Worm (Caenorhabditis elegans) whole organism, L3 larva: ENCODE results near the gene gtf-2F2.

Experiments used
- ama-1 ChIP-seq: fragments of 150-350 bp; optimal IDR thresholded peaks from 2 replicates; lab custom pipeline; 2018
- egl-27 ChIP-seq: sonication (generic microtip); optimal IDR thresholded peaks from 4 replicates; lab custom pipeline; 2017; ENCODE audit warnings: missing biosample characterization, missing genetic modification reagents, missing genetic modification characterization
- skn-1 ChIP-seq: fragments of 150-350 bp; optimal IDR thresholded peaks from 2 replicates; lab custom pipeline; 2014; ENCODE audit warnings: missing biosample characterization, missing genetic modification characterization
- snpc-4 ChIP-seq: fragments of 150-350 bp; optimal IDR thresholded peaks from 2 replicates; lab custom pipeline; 2014; ENCODE audit warnings: missing biosample characterization, missing genetic modification characterization

- TF ChIP-seq snpc-4 (tag; lab: Kevin White, UChicago) = no peak
- no peak for TF ChIP-seq egl-27 (tag; lab: Kevin White, UChicago)
- TF ChIP-seq ama-1 = no peak
- no peak for TF ChIP-seq skn-1 (tag; lab: Kevin White, UChicago)
Measured at ce11 chrV:18993017-18993416, 723 bp upstream of the gtf-2F2 start.
